Worm (Caenorhabditis elegans) whole organism, young adult: Measurements from ENCODE around the gene lido-9.

ENCODE experiments used
- B0261.1 ChIP-seq: sonication (generic microtip); optimal IDR thresholded peaks from 2 replicates; lab custom pipeline; 2016; ENCODE audit warnings: mild to moderate bottlenecking, missing genetic modification characterization, moderate library complexity, missing compliant biosample characterization
- B0336.3 ChIP-seq: fragments of 200-800 bp; sonication (Bioruptor generic); IDR thresholded peaks from 2 replicates; pipeline ENCODE4 v1.3.6; 2022; ENCODE audit warnings: missing genetic modification characterization, missing compliant biosample characterization
- C06A6.2 ChIP-seq: fragments of 200-800 bp; sonication (Bioruptor generic); conservative IDR thresholded peaks from 2 replicates; pipeline ENCODE4 v1.3.6; 2022; ENCODE audit warnings: missing genetic modification characterization, missing compliant biosample characterization
- F23B12.7 ChIP-seq: sonication (generic microtip); optimal IDR thresholded peaks from 2 replicates; lab custom pipeline; 2017; ENCODE audit warnings: missing genetic modification characterization, mild to moderate bottlenecking, missing compliant biosample characterization, antibody characterized with exemption, moderate library complexity; ENCODE audit not compliant: insufficient read depth
- F39B2.1 ChIP-seq: fragments of 200-800 bp; sonication (Bioruptor generic); IDR thresholded peaks from 2 replicates; pipeline ENCODE4 v1.3.6; 2022; ENCODE audit warnings: missing genetic modification reagents, missing genetic modification characterization, missing compliant biosample characterization
- K12H6.12 ChIP-seq: fragments of 200-800 bp; sonication (Bioruptor generic); optimal IDR thresholded peaks from 2 replicates; lab custom pipeline; 2018; ENCODE audit warnings: mild to moderate bottlenecking, missing genetic modification characterization, missing compliant biosample characterization
- T07F8.4 ChIP-seq: sonication (generic microtip); optimal IDR thresholded peaks from 2 replicates; lab custom pipeline; 2016; ENCODE audit warnings: mild to moderate bottlenecking, missing genetic modification characterization, moderate library complexity, missing compliant biosample characterization
- Y53G8AR.9 ChIP-seq: fragments of 200-800 bp; sonication (Bioruptor generic); conservative IDR thresholded peaks from 2 replicates; pipeline ENCODE4 v1.3.6; 2022; ENCODE audit warnings: missing genetic modification reagents, missing genetic modification characterization, missing compliant biosample characterization
- Y67H2A.10 ChIP-seq: fragments of 200-800 bp; sonication (Bioruptor generic); conservative IDR thresholded peaks from 2 replicates; pipeline ENCODE4 v1.3.6; 2022; ENCODE audit warnings: missing genetic modification reagents, missing genetic modification characterization, missing compliant biosample characterization
- atf-7 ChIP-seq: sonication (generic microtip); optimal IDR thresholded peaks from 2 replicates; lab custom pipeline; 2017; ENCODE audit warnings: mild to moderate bottlenecking, missing genetic modification characterization, missing compliant biosample characterization
- attf-5 ChIP-seq: fragments of 200-800 bp; sonication (Bioruptor generic); optimal IDR thresholded peaks from 2 replicates; lab custom pipeline; 2018; ENCODE audit warnings: mild to moderate bottlenecking, missing genetic modification characterization, missing compliant biosample characterization
- bed-1 ChIP-seq: fragments of 200-800 bp; sonication (Bioruptor generic); IDR thresholded peaks from 2 replicates; pipeline ENCODE4 v1.3.6; 2022; ENCODE audit warnings: missing genetic modification reagents, missing genetic modification characterization, missing compliant biosample characterization
- ccch-3 ChIP-seq: fragments of 200-800 bp; sonication (Bioruptor generic); optimal IDR thresholded peaks from 2 replicates; lab custom pipeline; 2018; ENCODE audit warnings: mild to moderate bottlenecking, missing genetic modification characterization, missing compliant biosample characterization
- cebp-1 ChIP-seq, 2 experiments: fragments of 200-800 bp in 1 of 2; sonication (Bioruptor generic) in 1 of 2; sonication (generic microtip) in 1 of 2; IDR thresholded peaks in 1 of 2; optimal IDR thresholded peaks in 1 of 2; 2 replicates each; pipeline versions ENCODE4 v1.3.6 to Lab custom; 2017 to 2022; ENCODE audit warnings: missing compliant biosample characterization in 2 of 2, missing genetic modification characterization in 2 of 2, mild to moderate bottlenecking in 1 of 2, missing genetic modification reagents in 1 of 2, moderate library complexity in 1 of 2
- ceh-27 ChIP-seq: fragments of 200-800 bp; sonication (Bioruptor generic); optimal IDR thresholded peaks from 2 replicates; lab custom pipeline; 2018; ENCODE audit warnings: mild to moderate bottlenecking, missing genetic modification characterization, moderate library complexity, missing compliant biosample characterization
- ceh-58 ChIP-seq: fragments of 200-800 bp; sonication (Bioruptor generic); IDR thresholded peaks from 2 replicates; pipeline ENCODE4 v1.3.6; 2022; ENCODE audit warnings: missing genetic modification characterization, missing compliant biosample characterization
- ceh-91 ChIP-seq: fragments of 200-800 bp; sonication (Bioruptor generic); IDR thresholded peaks from 2 replicates; pipeline ENCODE4 v1.3.6; 2022; ENCODE audit warnings: missing genetic modification reagents, missing genetic modification characterization, missing compliant biosample characterization
- chd-7 ChIP-seq: sonication (generic microtip); optimal IDR thresholded peaks from 2 replicates; lab custom pipeline; 2016; ENCODE audit warnings: mild to moderate bottlenecking, missing genetic modification characterization, moderate library complexity, missing compliant biosample characterization
- dox-1 ChIP-seq: fragments of 200-800 bp; sonication (Bioruptor generic); IDR thresholded peaks from 2 replicates; pipeline ENCODE4 v1.3.6; 2022; ENCODE audit warnings: missing genetic modification reagents, missing genetic modification characterization, missing compliant biosample characterization
- egl-44 ChIP-seq: fragments of 200-800 bp; sonication (Bioruptor generic); IDR thresholded peaks from 2 replicates; pipeline ENCODE4 v1.3.6; 2022; ENCODE audit warnings: missing genetic modification reagents, missing genetic modification characterization, missing compliant biosample characterization
- egrh-3 ChIP-seq: fragments of 200-800 bp; sonication (Bioruptor generic); IDR thresholded peaks from 2 replicates; pipeline ENCODE4 v1.3.6; 2022; ENCODE audit warnings: missing genetic modification reagents, missing genetic modification characterization, missing compliant biosample characterization
- fkh-3 ChIP-seq: sonication (generic microtip); optimal IDR thresholded peaks from 2 replicates; lab custom pipeline; 2016; ENCODE audit warnings: mild to moderate bottlenecking, missing genetic modification characterization, missing compliant biosample characterization
- hlh-12 ChIP-seq: sonication (generic microtip); optimal IDR thresholded peaks from 2 replicates; lab custom pipeline; 2016; ENCODE audit warnings: missing genetic modification characterization, missing compliant biosample characterization
- hlh-26 ChIP-seq: fragments of 200-800 bp; sonication (Bioruptor generic); conservative IDR thresholded peaks from 2 replicates; pipeline ENCODE4 v1.3.6; 2022; ENCODE audit warnings: missing genetic modification reagents, missing genetic modification characterization, missing compliant biosample characterization
- hmg-1.2 ChIP-seq: fragments of 200-800 bp; sonication (Bioruptor generic); IDR thresholded peaks from 2 replicates; pipeline ENCODE4 v1.3.6; 2022; ENCODE audit warnings: missing genetic modification reagents, missing genetic modification characterization, missing compliant biosample characterization
- hmg-20 ChIP-seq: fragments of 200-800 bp; sonication (Bioruptor generic); IDR thresholded peaks from 2 replicates; pipeline ENCODE4 v1.3.6; 2022; ENCODE audit warnings: missing genetic modification reagents, missing genetic modification characterization, missing compliant biosample characterization
- lir-1 ChIP-seq: fragments of 200-800 bp; sonication (Bioruptor generic); conservative IDR thresholded peaks from 2 replicates; pipeline ENCODE4 v1.3.6; 2022; ENCODE audit warnings: missing genetic modification reagents, missing genetic modification characterization, missing compliant biosample characterization
- madf-10 ChIP-seq: sonication (generic microtip); optimal IDR thresholded peaks from 2 replicates; lab custom pipeline; 2016; ENCODE audit warnings: mild to moderate bottlenecking, missing genetic modification characterization, missing compliant biosample characterization
- madf-3 ChIP-seq: fragments of 200-800 bp; sonication (Bioruptor generic); IDR thresholded peaks from 2 replicates; pipeline ENCODE4 v1.3.6; 2022; ENCODE audit warnings: missing genetic modification reagents, missing genetic modification characterization, missing compliant biosample characterization
- madf-6 ChIP-seq: fragments of 200-800 bp; sonication (Bioruptor generic); IDR thresholded peaks from 2 replicates; pipeline ENCODE4 v1.3.6; 2022; ENCODE audit warnings: missing genetic modification reagents, missing genetic modification characterization, missing compliant biosample characterization
- madf-8 ChIP-seq: fragments of 200-800 bp; sonication (Bioruptor generic); conservative IDR thresholded peaks from 2 replicates; pipeline ENCODE4 v1.3.6; 2022; ENCODE audit warnings: missing genetic modification reagents, missing genetic modification characterization, missing compliant biosample characterization
- mcd-1 ChIP-seq: fragments of 200-800 bp; sonication (Bioruptor generic); IDR thresholded peaks from 2 replicates; pipeline ENCODE4 v1.3.6; 2022; ENCODE audit warnings: missing genetic modification reagents, missing genetic modification characterization, missing compliant biosample characterization
- nfyb-1 ChIP-seq: fragments of 200-800 bp; sonication (Bioruptor generic); IDR thresholded peaks from 2 replicates; pipeline ENCODE4 v1.3.6; 2022; ENCODE audit warnings: missing genetic modification reagents, missing genetic modification characterization, missing compliant biosample characterization
- nhr-80 ChIP-seq: sonication (generic microtip); optimal IDR thresholded peaks from 2 replicates; lab custom pipeline; 2016; ENCODE audit warnings: missing genetic modification characterization, missing compliant biosample characterization
- sea-2 ChIP-seq: fragments of 200-800 bp; sonication (Bioruptor generic); IDR thresholded peaks from 2 replicates; pipeline ENCODE4 v1.3.6; 2022; ENCODE audit warnings: missing genetic modification characterization, missing compliant biosample characterization
- snpc-1.3 ChIP-seq: sonication (generic microtip); optimal IDR thresholded peaks from 2 replicates; lab custom pipeline; 2017; ENCODE audit warnings: missing genetic modification characterization, mild to moderate bottlenecking, missing compliant biosample characterization, antibody characterized with exemption, moderate library complexity, missing genotype, missing genetic modification reagents; ENCODE audit not compliant: insufficient read depth
- xnd-1 ChIP-seq: sonication (generic microtip); optimal IDR thresholded peaks from 2 replicates; lab custom pipeline; 2016; ENCODE audit warnings: missing genotype, missing genetic modification reagents, missing genetic modification characterization, missing compliant biosample characterization
- zfh-2 ChIP-seq: fragments of 200-800 bp; sonication (Bioruptor generic); conservative IDR thresholded peaks from 2 replicates; pipeline ENCODE4 v1.3.6; 2022; ENCODE audit warnings: missing genetic modification reagents, missing genetic modification characterization, missing compliant biosample characterization
- ztf-18 ChIP-seq: sonication (generic microtip); optimal IDR thresholded peaks from 2 replicates; lab custom pipeline; 2016; ENCODE audit warnings: missing genotype, mild to moderate bottlenecking, missing genetic modification characterization, missing compliant biosample characterization
- ztf-26 ChIP-seq: sonication (generic microtip); optimal IDR thresholded peaks from 2 replicates; lab custom pipeline; 2017; ENCODE audit warnings: missing genetic modification characterization, missing compliant biosample characterization
- ztf-3 ChIP-seq: fragments of 200-800 bp; sonication (Bioruptor generic); optimal IDR thresholded peaks from 2 replicates; lab custom pipeline; 2018; ENCODE audit warnings: mild to moderate bottlenecking, missing genetic modification characterization, missing compliant biosample characterization

Gene lido-9

DNA sequence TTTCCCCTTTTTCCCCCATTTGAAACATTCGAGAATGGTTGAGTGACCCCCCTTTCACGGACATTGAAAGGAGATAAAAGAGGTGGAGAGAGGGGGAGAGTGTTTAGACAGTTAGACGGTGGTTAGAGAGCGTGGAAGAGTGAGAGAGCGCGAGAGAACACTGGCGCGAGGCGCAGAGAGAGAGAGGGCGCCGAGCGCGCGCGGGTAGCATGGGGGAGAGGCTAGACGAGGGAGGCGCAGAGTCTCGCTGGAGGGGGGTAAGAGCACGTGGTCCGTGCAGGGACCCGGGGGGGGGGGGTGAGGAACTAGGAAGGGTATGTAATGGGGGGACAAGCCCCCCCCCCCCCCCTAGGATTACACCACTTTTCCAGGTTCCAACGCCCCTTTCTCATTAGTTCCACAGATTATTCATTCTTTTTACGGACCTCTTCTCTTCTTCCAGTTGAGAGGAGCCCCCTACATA lies 26.6 kb upstream of the lido-9 start (continued):
- TF ChIP-seq bed-1 (no peak), madf-10 (peak; percentile 18), sea-2 (GFP tag; lab: Robert Waterston, UW) (peak; percentile 79; the same call in 1 of the 2 replicates), ceh-27 (GFP tag; lab: Kevin White, UChicago) (peak; percentile 96), F39B2.1 (no peak), ztf-3 (GFP tag; lab: Kevin White, UChicago) (peak; percentile 88), Y53G8AR.9 (GFP tag; lab: Robert Waterston, UW) (peak; percentile 85), cebp-1 (GFP tag; IDR thresholded peaks at IDR 0.05; lab: Robert Waterston, UW) (peak; percentile 64; the same call in 1 of the 2 replicates), cebp-1 (tag; optimal IDR thresholded peaks at IDR 0.05; lab: Kevin White, UChicago) (peak; percentile 92), B0336.3 (GFP tag; lab: Robert Waterston, UW) (peak; percentile 97), Y67H2A.10 (GFP tag; lab: Robert Waterston, UW) (peak; percentile 59; the same call in 1 of the 2 replicates), ceh-58 (GFP tag; lab: Robert Waterston, UW) (no peak), fkh-3 (tag; lab: Kevin White, UChicago) (no peak), chd-7 (tag; lab: Kevin White, UChicago) (peak; percentile 99), hlh-12 (no peak), egrh-3 (GFP tag; lab: Robert Waterston, UW) (peak; percentile 100)

ce11 chrII:2975561-2976230 lies 24.9 kb upstream of the lido-9 start:
- TF ChIP-seq ztf-26 (tag; lab: Kevin White, UChicago): no peak
- no peak for TF ChIP-seq bed-1
- peak; percentile 87 for TF ChIP-seq atf-7
- no peak for TF ChIP-seq sea-2 (GFP tag; lab: Robert Waterston, UW)
- TF ChIP-seq dox-1 (GFP tag; lab: Robert Waterston, UW): 0 out of 2 replicates have a peak, but pooled peaks have one; percentile 16
- peak; percentile 55 for TF ChIP-seq nhr-80 (tag; lab: Kevin White, UChicago)

DNA sequence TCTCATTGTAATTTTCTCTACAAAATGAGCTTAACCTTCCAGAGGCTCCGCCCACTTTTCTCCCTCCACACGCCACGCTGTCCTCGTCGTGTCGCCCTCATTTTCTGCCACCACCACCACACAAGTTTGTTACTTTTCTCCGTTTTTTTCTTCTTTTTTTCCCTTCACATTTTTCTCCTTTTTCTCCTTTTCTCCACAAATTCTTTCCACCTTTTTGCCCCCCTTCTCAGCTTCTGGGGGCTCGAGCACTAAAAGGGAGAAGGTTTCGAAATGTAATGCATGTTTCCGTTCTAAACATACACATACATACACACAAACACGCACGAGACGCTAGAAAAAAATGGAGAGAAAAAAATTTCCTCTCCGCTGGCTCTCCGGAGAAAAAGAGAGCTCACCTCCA lies 24.0 kb upstream of the lido-9 start, which contains the start of gene nhr-88:
TSS of gene nhr-88 (plus strand) at position 43 of the 400 bp plus-strand sequence.
- TF ChIP-seq zfh-2 (GFP tag; lab: Robert Waterston, UW): peak; percentile 76
- peak; percentile 6 for TF ChIP-seq attf-5 (GFP tag; lab: Kevin White, UChicago)
- no peak for TF ChIP-seq C06A6.2 (GFP tag; lab: Robert Waterston, UW)
- TF ChIP-seq ccch-3: no peak
- TF ChIP-seq madf-3 (GFP tag; lab: Robert Waterston, UW): no peak
- peak; percentile 20 for TF ChIP-seq K12H6.12 (tag; lab: Kevin White, UChicago)
- TF ChIP-seq lir-1: no peak
- no peak for TF ChIP-seq T07F8.4 (tag; lab: Kevin White, UChicago)
- no peak for TF ChIP-seq hmg-20 (GFP tag; lab: Robert Waterston, UW)
- no peak for TF ChIP-seq fkh-3 (tag; lab: Kevin White, UChicago)
- no peak for TF ChIP-seq xnd-1
- no peak for TF ChIP-seq madf-6 (GFP tag; lab: Robert Waterston, UW)
- TF ChIP-seq B0261.1 (tag; lab: Kevin White, UChicago): no peak
- peak; percentile 56; the same call in 1 of the 2 replicates for TF ChIP-seq nfyb-1 (GFP tag; lab: Robert Waterston, UW)
- TF ChIP-seq egl-44 (GFP tag; lab: Robert Waterston, UW): no peak
- TF ChIP-seq chd-7 (tag; lab: Kevin White, UChicago): peak; percentile 18
- TF ChIP-seq sea-2 (GFP tag; lab: Robert Waterston, UW): no peak
- peak; percentile 42 for TF ChIP-seq mcd-1 (GFP tag; lab: Robert Waterston, UW)
- TF ChIP-seq madf-8 (GFP tag; lab: Robert Waterston, UW): 0 out of 2 replicates have a peak, but pooled peaks have one; percentile 15
- no peak for TF ChIP-seq hlh-26 (GFP tag; lab: Robert Waterston, UW)
- no peak for TF ChIP-seq snpc-1.3 (tag; lab: Kevin White, UChicago)
- no peak for TF ChIP-seq cebp-1 (GFP tag; IDR thresholded peaks at IDR 0.05; lab: Robert Waterston, UW)
- TF ChIP-seq cebp-1 (tag; optimal IDR thresholded peaks at IDR 0.05; lab: Kevin White, UChicago): peak; percentile 69
- TF ChIP-seq atf-7: peak; percentile 16
- no peak for TF ChIP-seq ceh-91 (GFP tag; lab: Robert Waterston, UW)
- TF ChIP-seq F23B12.7 (tag; lab: Kevin White, UChicago): no peak
- 0 out of 2 replicates have a peak, but pooled peaks have one; percentile 21 for TF ChIP-seq hmg-1.2 (GFP tag; lab: Robert Waterston, UW)
- peak; percentile 31; the same call in 1 of the 2 replicates for TF ChIP-seq B0336.3 (GFP tag; lab: Robert Waterston, UW)
- no peak for TF ChIP-seq ztf-18 (tag; lab: Kevin White, UChicago)
